Worm (Caenorhabditis elegans) whole organism, young adult: ENCODE results near the gene ztf-9.

Experiments
- F49E8.2 ChIP-seq: sonication (generic microtip); optimal IDR thresholded peaks from 3 replicates; lab custom pipeline; 2017; ENCODE audit warnings: missing genetic modification characterization, mild to moderate bottlenecking, missing compliant biosample characterization, antibody characterized with exemption, moderate library complexity; ENCODE audit not compliant: insufficient read depth
- Y56A3A.18 ChIP-seq: fragments of 200-800 bp; sonication (Bioruptor generic); IDR thresholded peaks from 2 replicates; pipeline ENCODE4 v1.3.6; 2022; ENCODE audit warnings: missing genetic modification reagents, missing genetic modification characterization, missing compliant biosample characterization
- ama-1 ChIP-seq, 3 experiments: fragments of 150-350 bp in 1 of 3; sonication (generic microtip) in 2 of 3; optimal IDR thresholded peaks; 2 replicates each; lab custom pipeline; 2014 to 2018; ENCODE audit warnings: missing biosample characterization in 2 of 3, missing genetic modification characterization in 2 of 3, missing genetic modification reagents in 2 of 3
- dox-1 ChIP-seq: fragments of 200-800 bp; sonication (Bioruptor generic); IDR thresholded peaks from 2 replicates; pipeline ENCODE4 v1.3.6; 2022; ENCODE audit warnings: missing genetic modification reagents, missing genetic modification characterization, missing compliant biosample characterization
- mes-4 ChIP-seq: sonication (generic microtip); optimal IDR thresholded peaks from 2 replicates; lab custom pipeline; 2016; ENCODE audit warnings: missing genotype, missing genetic modification characterization, missing compliant biosample characterization
- nfya-2 ChIP-seq: fragments of 200-800 bp; sonication (Bioruptor generic); IDR thresholded peaks from 2 replicates; pipeline ENCODE4 v1.3.6; 2022; ENCODE audit warnings: missing genetic modification reagents, missing genetic modification characterization, missing compliant biosample characterization
- nfyb-1 ChIP-seq: fragments of 200-800 bp; sonication (Bioruptor generic); IDR thresholded peaks from 2 replicates; pipeline ENCODE4 v1.3.6; 2022; ENCODE audit warnings: missing genetic modification reagents, missing genetic modification characterization, missing compliant biosample characterization
- nhr-120 ChIP-seq: fragments of 200-800 bp; sonication (Bioruptor generic); IDR thresholded peaks from 2 replicates; pipeline ENCODE4 v1.3.6; 2022; ENCODE audit warnings: missing genetic modification characterization, missing compliant biosample characterization
- pha-4 ChIP-seq: fragments of 150-350 bp; sonication (generic microtip); optimal IDR thresholded peaks from 2 replicates; lab custom pipeline; 2014; ENCODE audit warnings: missing biosample characterization, missing genetic modification reagents, missing genetic modification characterization
- rcor-1 ChIP-seq: fragments of 200-800 bp; sonication (Bioruptor generic); IDR thresholded peaks from 2 replicates; pipeline ENCODE4 v1.3.6; 2022; ENCODE audit warnings: missing genetic modification reagents, missing genetic modification characterization, missing compliant biosample characterization
- sea-2 ChIP-seq: fragments of 200-800 bp; sonication (Bioruptor generic); IDR thresholded peaks from 2 replicates; pipeline ENCODE4 v1.3.6; 2022; ENCODE audit warnings: missing genetic modification characterization, missing compliant biosample characterization
- tbp1 ChIP-seq: fragments of 200-800 bp; sonication (Bioruptor generic); optimal IDR thresholded peaks from 2 replicates; lab custom pipeline; 2018; ENCODE audit warnings: mild to moderate bottlenecking, missing genetic modification characterization, missing compliant biosample characterization
- ztf-3 ChIP-seq: fragments of 200-800 bp; sonication (Bioruptor generic); optimal IDR thresholded peaks from 2 replicates; lab custom pipeline; 2018; ENCODE audit warnings: mild to moderate bottlenecking, missing genetic modification characterization, missing compliant biosample characterization

- TF ChIP-seq ztf-3 (GFP tag; lab: Kevin White, UChicago) (no peak), nfya-2 (GFP tag; lab: Robert Waterston, UW) (no peak), nhr-120 (GFP tag; lab: Robert Waterston, UW) (no peak), pha-4 (tag; lab: Kevin White, UChicago) (no peak), rcor-1 (GFP tag; lab: Robert Waterston, UW) (no peak), F49E8.2 (tag; lab: Kevin White, UChicago) (no peak), sea-2 (GFP tag; lab: Robert Waterston, UW) (no peak), ama-1 (optimal IDR thresholded peaks at IDR 0.05; lab: Kevin White, UChicago) (no peak), ama-1 (GFP tag; optimal IDR thresholded peaks at IDR 0.05; lab: Kevin White, UChicago) (no peak), mes-4 (tag; lab: Kevin White, UChicago) (no peak), Y56A3A.18 (GFP tag; lab: Robert Waterston, UW) (no peak), dox-1 (no peak), tbp1 (GFP tag; lab: Kevin White, UChicago) (no peak), nfyb-1 (GFP tag; lab: Robert Waterston, UW) (no peak)
Observed at ce11 chrV:9709747-9710146, 17.8 kb upstream of the ztf-9 start, which contains the start of gene tag-120.
